Worm (Caenorhabditis elegans) whole organism, L4 larva: ENCODE measurements around the gene C40H1.7.

Experiments used
- F10B5.3 ChIP-seq: sonication (generic microtip); optimal IDR thresholded peaks from 2 replicates; lab custom pipeline; 2016; ENCODE audit warnings: mild to moderate bottlenecking, missing genetic modification characterization, missing compliant biosample characterization
- Y105C5A.15 ChIP-seq: fragments of 200-800 bp; sonication (Bioruptor generic); IDR thresholded peaks from 2 replicates; pipeline ENCODE4 v1.3.6; 2022; ENCODE audit warnings: missing genetic modification characterization, missing compliant biosample characterization
- Y5F2A.4 ChIP-seq: fragments of 200-800 bp; sonication (Bioruptor generic); optimal IDR thresholded peaks from 2 replicates; lab custom pipeline; 2018; ENCODE audit warnings: mild to moderate bottlenecking, missing genetic modification characterization, missing compliant biosample characterization
- ZK337.2 ChIP-seq: fragments of 200-800 bp; sonication (Bioruptor generic); IDR thresholded peaks from 2 replicates; pipeline ENCODE4 v1.3.6; 2022; ENCODE audit warnings: missing genetic modification reagents, missing genetic modification characterization, missing compliant biosample characterization
- aha-1 ChIP-seq: fragments of 150-350 bp; peaks from one replicate; lab custom pipeline; 2014; ENCODE audit warnings: missing biosample characterization, missing genetic modification characterization
- attf-4 ChIP-seq: sonication (generic microtip); optimal IDR thresholded peaks from 3 replicates; lab custom pipeline; 2017; ENCODE audit warnings: missing biosample characterization, missing genetic modification characterization
- ceh-44 ChIP-seq: fragments of 200-800 bp; sonication (Bioruptor generic); IDR thresholded peaks from 2 replicates; pipeline ENCODE4 v1.3.6; 2022; ENCODE audit warnings: missing genetic modification reagents, missing genetic modification characterization, missing compliant biosample characterization
- daf-16 ChIP-seq, 3 experiments: sonication (generic microtip); optimal IDR thresholded peaks; 2 replicates each; lab custom pipeline; 2016 to 2017; ENCODE audit warnings: missing genetic modification characterization in 3 of 3, missing genetic modification reagents in 3 of 3, mild to moderate bottlenecking in 2 of 3, missing compliant biosample characterization in 2 of 3, missing biosample characterization in 1 of 3, moderate library complexity in 1 of 3
- daf-19 ChIP-seq: fragments of 200-800 bp; sonication (Bioruptor generic); conservative IDR thresholded peaks from 2 replicates; pipeline ENCODE4 v1.3.6; 2022; ENCODE audit warnings: missing genetic modification characterization, missing compliant biosample characterization
- dmd-9 ChIP-seq: fragments of 200-800 bp; sonication (Bioruptor generic); IDR thresholded peaks from 2 replicates; pipeline ENCODE4 v1.3.6; 2022; ENCODE audit warnings: missing genetic modification reagents, missing genetic modification characterization, missing compliant biosample characterization
- egl-43 ChIP-seq: fragments of 200-800 bp; sonication (Bioruptor generic); IDR thresholded peaks from 2 replicates; pipeline ENCODE4 v1.3.6; 2022; ENCODE audit warnings: missing genetic modification reagents, missing genetic modification characterization, missing compliant biosample characterization
- fos-1 ChIP-seq: fragments of 150-350 bp; optimal IDR thresholded peaks from 2 replicates; lab custom pipeline; 2014; ENCODE audit warnings: missing biosample characterization, missing genetic modification characterization
- gei-8 ChIP-seq: fragments of 200-800 bp; sonication (Bioruptor generic); optimal IDR thresholded peaks from 2 replicates; lab custom pipeline; 2018; ENCODE audit warnings: mild to moderate bottlenecking, missing genetic modification characterization, missing compliant biosample characterization
- hif-1 ChIP-seq, 2 experiments: sonication (generic microtip); optimal IDR thresholded peaks; 2 replicates each; lab custom pipeline; 2016 to 2017; ENCODE audit warnings: missing compliant biosample characterization in 2 of 2, missing genetic modification characterization in 2 of 2, missing genetic modification reagents in 2 of 2, missing genotype in 2 of 2, mild to moderate bottlenecking in 1 of 2
- hlh-11 ChIP-seq: fragments of 200-800 bp; sonication (Bioruptor generic); optimal IDR thresholded peaks from 2 replicates; lab custom pipeline; 2018; ENCODE audit warnings: mild to moderate bottlenecking, missing genetic modification characterization, missing compliant biosample characterization
- hlh-30 ChIP-seq: sonication (generic microtip); optimal IDR thresholded peaks from 2 replicates; lab custom pipeline; 2017; ENCODE audit warnings: antibody characterized with exemption, mild to moderate bottlenecking, missing genetic modification characterization, missing compliant biosample characterization; ENCODE audit not compliant: insufficient read depth
- lin-1 ChIP-seq: fragments of 200-800 bp; sonication (Bioruptor generic); IDR thresholded peaks from 2 replicates; pipeline ENCODE4 v1.3.6; 2022; ENCODE audit warnings: missing genetic modification reagents, missing genetic modification characterization, missing compliant biosample characterization
- madf-9 ChIP-seq: fragments of 200-800 bp; sonication (Bioruptor generic); conservative IDR thresholded peaks from 2 replicates; pipeline ENCODE4 v1.3.6; 2022; ENCODE audit warnings: missing genetic modification reagents, missing genetic modification characterization, missing compliant biosample characterization
- mdt-29 ChIP-seq: fragments of 200-800 bp; sonication (Bioruptor generic); IDR thresholded peaks from 2 replicates; pipeline ENCODE4 v1.3.6; 2022; ENCODE audit warnings: missing genetic modification reagents, missing genetic modification characterization, missing compliant biosample characterization
- mep-1 ChIP-seq: fragments of 150-350 bp; sonication (generic microtip); optimal IDR thresholded peaks from 3 replicates; lab custom pipeline; 2014; ENCODE audit warnings: missing biosample characterization, missing genetic modification characterization
- mxl-2 ChIP-seq: fragments of 200-800 bp; sonication (Bioruptor generic); conservative IDR thresholded peaks from 2 replicates; pipeline ENCODE4 v1.3.6; 2022; ENCODE audit warnings: missing genetic modification reagents, missing genetic modification characterization, missing compliant biosample characterization
- mxl-3 ChIP-seq: fragments of 200-800 bp; sonication (Bioruptor generic); optimal IDR thresholded peaks from 2 replicates; lab custom pipeline; 2018; ENCODE audit warnings: mild to moderate bottlenecking, missing genetic modification characterization, missing compliant biosample characterization
- nhr-11 ChIP-seq: fragments of 150-350 bp; optimal IDR thresholded peaks from 2 replicates; lab custom pipeline; 2014; ENCODE audit warnings: missing biosample characterization, missing genetic modification characterization
- nhr-42 ChIP-seq: fragments of 200-800 bp; sonication (Bioruptor generic); IDR thresholded peaks from 2 replicates; pipeline ENCODE4 v1.3.6; 2022; ENCODE audit warnings: missing genetic modification characterization, missing compliant biosample characterization
- nhr-48 ChIP-seq: sonication (generic microtip); optimal IDR thresholded peaks from 2 replicates; lab custom pipeline; 2016; ENCODE audit warnings: mild to moderate bottlenecking, missing genetic modification characterization, missing compliant biosample characterization
- php-3 ChIP-seq: fragments of 200-800 bp; sonication (Bioruptor generic); IDR thresholded peaks from 2 replicates; pipeline ENCODE4 v1.3.6; 2022; ENCODE audit warnings: missing genetic modification reagents, missing genetic modification characterization, missing compliant biosample characterization
- pqm-1 ChIP-seq: sonication (generic microtip); optimal IDR thresholded peaks from 2 replicates; lab custom pipeline; 2017; ENCODE audit warnings: missing biosample characterization, missing genetic modification characterization
- saeg-2 ChIP-seq: fragments of 200-800 bp; sonication (Bioruptor generic); IDR thresholded peaks from 2 replicates; pipeline ENCODE4 v1.3.6; 2022; ENCODE audit warnings: missing genetic modification reagents, missing genetic modification characterization, missing compliant biosample characterization
- snpc-1.2 ChIP-seq: fragments of 200-800 bp; sonication (Bioruptor generic); IDR thresholded peaks from 2 replicates; pipeline ENCODE4 v1.3.6; 2022; ENCODE audit warnings: missing genetic modification reagents, missing genetic modification characterization, missing compliant biosample characterization
- spr-1 ChIP-seq: sonication (generic microtip); optimal IDR thresholded peaks from 2 replicates; lab custom pipeline; 2016; ENCODE audit warnings: mild to moderate bottlenecking, missing genetic modification characterization, missing compliant biosample characterization
- tra-1 ChIP-seq: fragments of 200-800 bp; sonication (Bioruptor generic); IDR thresholded peaks from 2 replicates; pipeline ENCODE4 v1.3.6; 2022; ENCODE audit warnings: missing genetic modification reagents, missing genetic modification characterization, missing compliant biosample characterization
- unc-62 ChIP-seq, 3 experiments: fragments of 150-350 bp in 1 of 3; sonication (generic microtip); optimal IDR thresholded peaks in 2 of 3; peaks in 1 of 3; 1 replicate in 1 of 3; 2 replicates in 2 of 3; lab custom pipeline; 2014 to 2017; ENCODE audit warnings: missing biosample characterization in 3 of 3, missing genetic modification characterization in 3 of 3, missing genetic modification reagents in 3 of 3, missing genotype in 1 of 3
- zfp-2 ChIP-seq: sonication (generic microtip); optimal IDR thresholded peaks from 2 replicates; lab custom pipeline; 2016; ENCODE audit warnings: mild to moderate bottlenecking, missing genetic modification characterization, missing compliant biosample characterization

C40H1.7 gene

DNA sequence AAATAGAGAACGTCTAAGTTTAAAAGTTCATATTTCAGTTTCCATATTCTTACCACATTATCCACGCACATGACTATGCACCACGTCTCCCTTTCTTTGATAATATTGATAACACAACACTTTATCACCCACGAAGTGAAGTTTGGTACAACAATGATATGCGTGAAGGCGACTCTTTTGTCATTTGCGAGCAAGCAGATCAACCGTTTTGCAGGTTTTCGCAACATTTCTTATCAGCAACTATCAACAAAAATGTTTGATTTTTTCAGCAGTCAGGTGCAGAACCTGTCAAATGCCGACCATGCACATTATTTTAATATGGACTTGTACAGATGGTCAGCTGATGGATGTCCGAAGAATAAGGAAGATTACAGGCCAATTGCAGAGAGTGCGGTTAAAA is 1.7 kb downstream of the C40H1.7 start (continued):
- TF ChIP-seq lin-1 (GFP tag; lab: Robert Waterston, UW) (peak; percentile 74), snpc-1.2 (GFP tag; lab: Robert Waterston, UW) (no peak), zfp-2 (tag; lab: Kevin White, UChicago) (no peak), attf-4 (tag; lab: Kevin White, UChicago) (no peak), gei-8 (GFP tag; lab: Kevin White, UChicago) (peak; percentile 70), php-3 (peak; percentile 75), tra-1 (GFP tag; lab: Robert Waterston, UW) (peak; percentile 75), saeg-2 (GFP tag; lab: Robert Waterston, UW) (peak; percentile 90), hif-1 (tag; optimal IDR thresholded peaks at IDR 0.05; lab: Kevin White, UChicago) (no peak), Y105C5A.15 (GFP tag; lab: Robert Waterston, UW) (no peak), hlh-30 (tag; lab: Kevin White, UChicago) (peak; percentile 55), unc-62 (GFP tag; optimal IDR thresholded peaks at IDR 0.05 in 1 of 2; lab: Kevin White, UChicago) (peak; percentile 8 to 69), unc-62 (tag; optimal IDR thresholded peaks at IDR 0.05; lab: Kevin White, UChicago) (no peak), mxl-3 (GFP tag; lab: Kevin White, UChicago) (peak; percentile 63), daf-16 (GFP tag; optimal IDR thresholded peaks at IDR 0.05; lab: Kevin White, UChicago) (peak in 1 of 2 experiments; percentile 48), daf-16 (tag; optimal IDR thresholded peaks at IDR 0.05; lab: Kevin White, UChicago) (peak; percentile 69), mxl-2 (no peak)

DNA sequence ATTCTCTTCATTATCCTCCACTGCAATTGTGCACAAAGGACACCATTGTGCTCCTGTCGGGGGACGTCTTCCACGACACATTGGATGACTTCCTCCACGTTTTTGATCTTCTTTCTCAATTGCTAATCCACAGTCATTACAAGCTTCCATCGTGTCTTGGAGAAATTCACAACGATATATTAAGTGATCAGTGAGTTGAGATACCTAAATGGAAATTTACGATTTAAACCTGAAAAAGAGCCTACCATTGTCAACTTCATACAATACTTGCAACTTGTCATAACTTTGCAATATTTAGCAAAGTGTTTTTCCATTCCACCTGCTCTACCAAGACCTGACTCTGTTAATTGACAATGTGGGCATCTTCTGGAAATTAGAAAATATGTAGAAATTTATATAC is 3.1 kb downstream of the C40H1.7 start:
- no peak for TF ChIP-seq snpc-1.2 (GFP tag; lab: Robert Waterston, UW)
- TF ChIP-seq dmd-9 (GFP tag; lab: Robert Waterston, UW) = no peak
- peak; percentile 93 for TF ChIP-seq aha-1 (tag; lab: Kevin White, UChicago)
- TF ChIP-seq fos-1 (tag; lab: Kevin White, UChicago) = no peak

DNA sequence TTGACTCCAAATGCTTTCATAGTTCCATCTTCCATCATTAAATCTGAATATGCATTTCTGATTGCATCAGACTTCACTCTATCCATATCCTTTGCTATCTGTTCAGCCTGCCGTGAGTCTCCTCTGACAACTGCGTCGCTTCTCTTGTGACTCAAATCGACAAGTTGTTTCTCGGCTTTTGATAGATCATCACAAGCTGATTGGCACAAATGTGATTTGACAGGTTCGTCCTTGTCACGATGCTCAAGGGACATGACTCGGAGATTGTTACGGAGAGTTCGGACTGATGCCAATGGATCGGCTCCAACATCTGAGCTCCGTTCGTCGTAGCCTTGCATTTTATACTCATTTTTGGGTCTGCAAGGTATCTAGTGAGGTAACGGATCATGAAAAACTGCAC is 3.9 kb downstream of the C40H1.7 start:
- peak; percentile 16 for TF ChIP-seq hlh-11
- no peak for TF ChIP-seq mdt-29 (GFP tag; lab: Robert Waterston, UW)
- no peak for TF ChIP-seq php-3
- no peak for TF ChIP-seq F10B5.3
- no peak for TF ChIP-seq madf-9 (GFP tag; lab: Robert Waterston, UW)
- TF ChIP-seq hlh-30 (tag; lab: Kevin White, UChicago) = peak; percentile 28
- no peak for TF ChIP-seq nhr-48 (tag; lab: Kevin White, UChicago)
- peak; percentile 51 for TF ChIP-seq nhr-11 (tag; lab: Kevin White, UChicago)
- TF ChIP-seq unc-62 (GFP tag; optimal IDR thresholded peaks at IDR 0.05 in 1 of 2; lab: Kevin White, UChicago) = peak in 1 of 2 experiments; percentile 3
- no peak for TF ChIP-seq unc-62 (tag; optimal IDR thresholded peaks at IDR 0.05; lab: Kevin White, UChicago)
- TF ChIP-seq, all 104 proteins: peak for 4

DNA sequence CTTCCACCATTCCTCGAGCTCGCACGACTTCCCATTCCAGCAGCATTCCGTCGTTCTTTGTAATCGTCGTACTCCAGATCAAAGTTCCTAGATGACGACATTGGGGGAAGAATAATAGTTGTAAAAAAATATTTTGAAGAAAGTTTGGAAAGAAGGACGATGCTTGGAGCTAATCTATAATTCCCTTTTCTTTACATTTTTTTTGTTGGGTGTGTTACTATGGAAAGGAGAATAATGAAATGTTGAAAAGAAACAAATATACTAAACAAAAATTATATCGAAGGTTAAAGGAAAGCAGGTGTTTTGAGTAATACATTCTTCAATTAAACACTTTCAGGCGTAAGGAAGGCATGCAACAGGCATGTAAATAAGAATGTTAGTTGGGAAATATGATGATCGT is 4.4 kb downstream of the C40H1.7 start, which contains the start of gene C40H1.3:
TSS of gene C40H1.3 (minus strand) at position 101 of the 400 bp plus-strand sequence.
- TF ChIP-seq nhr-42 (GFP tag; lab: Robert Waterston, UW) = no peak
- no peak for TF ChIP-seq Y5F2A.4 (GFP tag; lab: Kevin White, UChicago)
- no peak for TF ChIP-seq ceh-44
- TF ChIP-seq spr-1 (tag; lab: Kevin White, UChicago) = no peak
- TF ChIP-seq egl-43 (GFP tag; lab: Robert Waterston, UW) = no peak
- no peak for TF ChIP-seq daf-19 (GFP tag; lab: Robert Waterston, UW)
- no peak for TF ChIP-seq pqm-1 (tag; lab: Kevin White, UChicago)
- TF ChIP-seq ZK337.2 (GFP tag; lab: Robert Waterston, UW) = no peak
- no peak for TF ChIP-seq lin-1 (GFP tag; lab: Robert Waterston, UW)
- TF ChIP-seq mep-1 (tag; lab: Kevin White, UChicago) = no peak
